Fruit fly (Drosophila melanogaster) whole organism, embryonic: Measurements from ENCODE around the gene BORCS6.

ENCODE experiments used
- CG10431 ChIP-seq: fragments of 200-800 bp; sonication (Bioruptor generic); optimal IDR thresholded peaks from 3 replicates; lab custom pipeline; 2018; ENCODE audit warnings: missing biosample characterization, mild to moderate bottlenecking, missing genetic modification characterization
- CG10565 ChIP-seq: fragments of 200-800 bp; sonication (Bioruptor generic); optimal IDR thresholded peaks from 3 replicates; lab custom pipeline; 2016; ENCODE audit warnings: missing biosample characterization, mild to moderate bottlenecking, missing genetic modification characterization
- CG11085 ChIP-seq: fragments of 200-800 bp; sonication (Bioruptor generic); IDR thresholded peaks from 2 replicates; pipeline ENCODE4 v1.3.6; 2022; ENCODE audit warnings: missing biosample characterization, missing genetic modification characterization
- CG11696 ChIP-seq: fragments of 200-800 bp; sonication (Bioruptor generic); IDR thresholded peaks from 2 replicates; pipeline ENCODE4 v1.3.6; 2022; ENCODE audit warnings: missing biosample characterization, missing genetic modification characterization
- CG12104 ChIP-seq: fragments of 200-800 bp; sonication (Bioruptor generic); optimal IDR thresholded peaks from 3 replicates; lab custom pipeline; 2016; ENCODE audit warnings: missing biosample characterization, missing genetic modification characterization
- CG12659 ChIP-seq: fragments of 200-800 bp; sonication (Bioruptor generic); optimal IDR thresholded peaks from 3 replicates; lab custom pipeline; 2017; ENCODE audit warnings: mild to moderate bottlenecking, missing biosample characterization, missing genetic modification reagents, missing genetic modification characterization
- CG1603 ChIP-seq: fragments of 200-800 bp; sonication (Bioruptor generic); optimal IDR thresholded peaks from 2 replicates; lab custom pipeline; 2019; ENCODE audit warnings: missing biosample characterization, mild to moderate bottlenecking, missing genetic modification characterization, moderate library complexity
- CG2199 ChIP-seq: fragments of 200-800 bp; sonication (Bioruptor generic); IDR thresholded peaks from 3 replicates; pipeline ENCODE4 v1.3.6; 2022; ENCODE audit warnings: missing biosample characterization, missing genetic modification characterization
- CG2202 ChIP-seq: fragments of 200-800 bp; sonication (Bioruptor generic); optimal IDR thresholded peaks from 2 replicates; lab custom pipeline; 2018; ENCODE audit warnings: missing biosample characterization, mild to moderate bottlenecking, missing genetic modification characterization
- CG31441 ChIP-seq: fragments of 200-800 bp; sonication (Bioruptor generic); IDR thresholded peaks from 2 replicates; pipeline ENCODE4 v1.3.6; 2022; ENCODE audit warnings: missing biosample characterization, missing genetic modification characterization
- CG43689 ChIP-seq: fragments of 200-800 bp; sonication (Bioruptor generic); IDR thresholded peaks from 2 replicates; pipeline ENCODE4 v1.3.6; 2022; ENCODE audit warnings: missing biosample characterization, missing genetic modification characterization
- CG6175 ChIP-seq: fragments of 200-800 bp; sonication (Bioruptor generic); IDR thresholded peaks from 3 replicates; pipeline ENCODE4 v1.3.6; 2022; ENCODE audit warnings: missing biosample characterization, missing genetic modification characterization
- CG7357 ChIP-seq: fragments of 200-800 bp; sonication (Bioruptor generic); IDR thresholded peaks from 3 replicates; pipeline ENCODE4 v1.3.6; 2022; ENCODE audit warnings: missing biosample characterization, missing genetic modification characterization
- CG7745 ChIP-seq: fragments of 200-800 bp; sonication (Bioruptor generic); optimal IDR thresholded peaks from 2 replicates; lab custom pipeline; 2018; ENCODE audit warnings: missing biosample characterization, mild to moderate bottlenecking, missing genetic modification characterization, moderate library complexity
- CG7987 ChIP-seq: fragments of 200-800 bp; sonication (Bioruptor generic); optimal IDR thresholded peaks from 2 replicates; lab custom pipeline; 2018; ENCODE audit warnings: missing biosample characterization, mild to moderate bottlenecking, missing genetic modification characterization, moderate library complexity
- CG8290 ChIP-seq, 3 experiments: fragments of 200-800 bp; sonication (Bioruptor generic); optimal IDR thresholded peaks; 2 replicates each; lab custom pipeline; 2016 to 2019; ENCODE audit warnings: missing biosample characterization in 3 of 3, missing genetic modification characterization in 3 of 3, mild to moderate bottlenecking in 2 of 3, moderate library complexity in 1 of 3
- CG9817 ChIP-seq: fragments of 200-800 bp; sonication (Bioruptor generic); optimal IDR thresholded peaks from 2 replicates; lab custom pipeline; 2018; ENCODE audit warnings: missing biosample characterization, mild to moderate bottlenecking, missing genetic modification characterization, moderate library complexity
- CHES-1-like ChIP-seq: fragments of 200-800 bp; sonication (Bioruptor generic); optimal IDR thresholded peaks from 2 replicates; lab custom pipeline; 2016; ENCODE audit warnings: missing biosample characterization, missing genetic modification characterization
- Dll ChIP-seq: fragments of 200-800 bp; sonication (Bioruptor generic); IDR thresholded peaks from 4 replicates; pipeline ENCODE4 v1.3.6; 2022; ENCODE audit warnings: missing biosample characterization, missing genetic modification characterization; ENCODE audit not compliant: partially characterized antibody
- Dp ChIP-seq: fragments of 200-800 bp; sonication (Bioruptor generic); optimal IDR thresholded peaks from 2 replicates; lab custom pipeline; 2018; ENCODE audit warnings: missing biosample characterization, mild to moderate bottlenecking, missing genetic modification characterization, moderate library complexity
- Med ChIP-seq: fragments of 200-800 bp; sonication (Bioruptor generic); peaks from one replicate; lab custom pipeline; 2016; ENCODE audit warnings: missing biosample characterization, missing genetic modification characterization, mild to moderate bottlenecking, inconsistent platforms, moderate library complexity
- Ravus ChIP-seq: fragments of 200-800 bp; sonication (Bioruptor generic); IDR thresholded peaks from 2 replicates; pipeline ENCODE4 v1.3.6; 2022; ENCODE audit warnings: missing biosample characterization, missing genetic modification characterization
- Xbp1 ChIP-seq: fragments of 200-800 bp; sonication (Bioruptor generic); optimal IDR thresholded peaks from 3 replicates; lab custom pipeline; 2016; ENCODE audit warnings: missing biosample characterization, mild to moderate bottlenecking, missing genetic modification characterization
- YL-1 ChIP-seq: fragments of 200-800 bp; sonication (Bioruptor generic); optimal IDR thresholded peaks from 3 replicates; lab custom pipeline; 2017; ENCODE audit warnings: missing biosample characterization, mild to moderate bottlenecking, missing genetic modification characterization
- bab2 ChIP-seq: fragments of 200-800 bp; sonication (Bioruptor generic); optimal IDR thresholded peaks from 2 replicates; lab custom pipeline; 2016; ENCODE audit warnings: missing biosample characterization, missing genetic modification characterization
- emc ChIP-seq: fragments of 200-800 bp; sonication (Bioruptor generic); optimal IDR thresholded peaks from 2 replicates; lab custom pipeline; 2016; ENCODE audit warnings: missing biosample characterization, missing genetic modification characterization
- ems ChIP-seq: fragments of 200-800 bp; sonication (Bioruptor generic); optimal IDR thresholded peaks from 3 replicates; lab custom pipeline; 2016; ENCODE audit warnings: missing biosample characterization, missing genetic modification characterization
- eyg ChIP-seq: fragments of 200-800 bp; sonication (Bioruptor generic); optimal IDR thresholded peaks from 3 replicates; lab custom pipeline; 2016; ENCODE audit warnings: missing biosample characterization, missing genetic modification characterization
- gcm2 ChIP-seq: fragments of 200-800 bp; sonication (Bioruptor generic); optimal IDR thresholded peaks from 2 replicates; lab custom pipeline; 2016; ENCODE audit warnings: missing biosample characterization, missing genetic modification characterization
- jing ChIP-seq: fragments of 200-800 bp; sonication (Bioruptor generic); optimal IDR thresholded peaks from 2 replicates; lab custom pipeline; 2018; ENCODE audit warnings: missing biosample characterization, mild to moderate bottlenecking, missing genetic modification characterization
- ken ChIP-seq: fragments of 200-800 bp; sonication (Bioruptor generic); IDR thresholded peaks from 3 replicates; pipeline ENCODE4 v1.3.6; 2022; ENCODE audit warnings: missing biosample characterization, missing genetic modification characterization
- knrl ChIP-seq: fragments of 200-800 bp; sonication (Bioruptor generic); IDR thresholded peaks from 3 replicates; pipeline ENCODE4 v1.3.6; 2022; ENCODE audit warnings: missing biosample characterization, missing genetic modification characterization; ENCODE audit not compliant: partially characterized antibody
- lab ChIP-seq: fragments of 200-800 bp; sonication (Bioruptor generic); optimal IDR thresholded peaks from 3 replicates; lab custom pipeline; 2017; ENCODE audit warnings: missing biosample characterization, missing genetic modification characterization, mild to moderate bottlenecking, moderate library complexity, missing genetic modification reagents
- lmd ChIP-seq: fragments of 200-800 bp; sonication (Bioruptor generic); IDR thresholded peaks from 2 replicates; pipeline ENCODE4 v1.3.6; 2022; ENCODE audit warnings: missing biosample characterization, missing genetic modification characterization
- nerfin-1 ChIP-seq: fragments of 200-800 bp; sonication (Bioruptor generic); optimal IDR thresholded peaks from 3 replicates; lab custom pipeline; 2019; ENCODE audit warnings: missing biosample characterization, mild to moderate bottlenecking, missing genetic modification characterization, moderate library complexity
- odd ChIP-seq: fragments of 200-800 bp; sonication (Bioruptor generic); optimal IDR thresholded peaks from 2 replicates; lab custom pipeline; 2017; ENCODE audit warnings: missing biosample characterization, mild to moderate bottlenecking, missing genetic modification characterization
- peb ChIP-seq: fragments of 200-800 bp; sonication (Bioruptor generic); IDR thresholded peaks from 2 replicates; pipeline ENCODE4 v1.3.6; 2022; ENCODE audit warnings: missing biosample characterization, missing genetic modification characterization
- pho ChIP-seq: fragments of 200-800 bp; sonication (Bioruptor generic); optimal IDR thresholded peaks from 2 replicates; lab custom pipeline; 2016; ENCODE audit warnings: missing biosample characterization, missing genetic modification characterization
- prd ChIP-seq, 3 experiments: fragments of >200 bp in 2 of 3; fragments of 200-800 bp in 1 of 3; sonication (Bioruptor generic) in 1 of 3; optimal IDR thresholded peaks in 2 of 3; IDR thresholded peaks in 1 of 3; 2 replicates in 2 of 3; 3 replicates in 1 of 3; pipeline versions ENCODE4 v1.3.6 to Lab custom; 2017 to 2022; ENCODE audit warnings: missing biosample characterization in 1 of 3, missing genetic modification characterization in 1 of 3
- pros ChIP-seq: fragments of 200-800 bp; sonication (Bioruptor generic); optimal IDR thresholded peaks from 3 replicates; lab custom pipeline; 2019; ENCODE audit warnings: missing biosample characterization, mild to moderate bottlenecking, missing genetic modification characterization, moderate library complexity
- ranshi ChIP-seq: fragments of 200-800 bp; sonication (Bioruptor generic); IDR thresholded peaks from 2 replicates; pipeline ENCODE4 v1.3.6; 2022; ENCODE audit warnings: missing biosample characterization, missing genetic modification characterization
- ro ChIP-seq: fragments of 200-800 bp; sonication (Bioruptor generic); IDR thresholded peaks from 2 replicates; pipeline ENCODE4 v1.3.6; 2022; ENCODE audit warnings: missing biosample characterization, missing genetic modification characterization
- sens ChIP-seq: fragments of 200-800 bp; sonication (Bioruptor generic); peaks from one replicate; lab custom pipeline; 2016; ENCODE audit warnings: missing biosample characterization, missing genetic modification characterization
- tna ChIP-seq: fragments of 200-800 bp; sonication (Bioruptor generic); IDR thresholded peaks from 2 replicates; pipeline ENCODE4 v1.3.6; 2022; ENCODE audit warnings: missing biosample characterization, missing genetic modification characterization; ENCODE audit not compliant: partially characterized antibody
- tx ChIP-seq: fragments of 200-800 bp; sonication (Bioruptor generic); optimal IDR thresholded peaks from 2 replicates; lab custom pipeline; 2016; ENCODE audit warnings: missing biosample characterization, missing genetic modification characterization
- unc-4 ChIP-seq: fragments of 200-800 bp; sonication (Bioruptor generic); IDR thresholded peaks from 2 replicates; pipeline ENCODE4 v1.3.6; 2022; ENCODE audit warnings: missing biosample characterization, missing genetic modification characterization; ENCODE audit not compliant: partially characterized antibody
- wdn ChIP-seq: fragments of 200-800 bp; sonication (Bioruptor generic); IDR thresholded peaks from 2 replicates; pipeline ENCODE4 v1.3.6; 2022; ENCODE audit warnings: missing biosample characterization, missing genetic modification characterization
- zfh2 ChIP-seq: fragments of 200-800 bp; sonication (Bioruptor generic); optimal IDR thresholded peaks from 2 replicates; lab custom pipeline; 2016; ENCODE audit warnings: missing biosample characterization, missing genetic modification characterization

BORCS6 gene

dm6 chr3L:505782-506408, 34.8 kb upstream of the BORCS6 start (continued):
- TF ChIP-seq pho (GFP tag; lab: Kevin White, UChicago) (peak; percentile 58), CG10565 (GFP tag; lab: Kevin White, UChicago) (no peak), Med (GFP tag; lab: Kevin White, UChicago) (peak; percentile 97), lab (peak; percentile 74), CG7745 (tag; lab: Kevin White, UChicago) (no peak), Dll (GFP tag; lab: Robert Waterston, UW) (no peak), emc (GFP tag; lab: Kevin White, UChicago) (peak; percentile 64), CG12104 (GFP tag; lab: Kevin White, UChicago) (peak; percentile 32), pros (no peak), tna (0 out of 2 replicates have a peak, but pooled peaks have one; percentile 7), lmd (GFP tag; lab: Robert Waterston, UW) (peak; percentile 79), zfh2 (GFP tag; lab: Kevin White, UChicago) (peak; percentile 56), CG11696 (peak; percentile 49; the same call in 1 of the 2 replicates), bab2 (peak; percentile 86), CG7987 (GFP tag; lab: Kevin White, UChicago) (peak; percentile 79), tx (GFP tag; lab: Kevin White, UChicago) (peak; percentile 69), CG31441 (GFP tag; lab: Robert Waterston, UW) (peak; percentile 44), prd (optimal IDR thresholded peaks at IDR 0.05; lab: Kevin White, UChicago) (no peak), prd (GFP tag; IDR thresholded peaks at IDR 0.05; lab: Robert Waterston, UW) (peak; percentile 69; the same call in 2 of the 3 replicates), Xbp1 (peak; percentile 91), CG2202 (tag; lab: Kevin White, UChicago) (no peak), CG1603 (tag; lab: Kevin White, UChicago) (peak; percentile 76), CG10431 (GFP tag; lab: Kevin White, UChicago) (peak; percentile 7), ro (GFP tag; lab: Robert Waterston, UW) (0 out of 2 replicates have a peak, but pooled peaks have one; percentile 47), CG8290 (GFP tag; optimal IDR thresholded peaks at IDR 0.05; lab: Kevin White, UChicago) (peak; percentile 81), CG8290 (tag; optimal IDR thresholded peaks at IDR 0.05; lab: Kevin White, UChicago) (peak; percentile 23 to 93), wdn (GFP tag; lab: Robert Waterston, UW) (peak; percentile 23; the same call in 1 of the 2 replicates), CG11085 (GFP tag; lab: Robert Waterston, UW) (peak; percentile 71), CG7357 (peak; percentile 46; the same call in 1 of the 3 replicates), unc-4 (GFP tag; lab: Robert Waterston, UW) (no peak), ems (peak; percentile 53), CHES-1-like (GFP tag; lab: Kevin White, UChicago) (peak; percentile 73), Dp (GFP tag; lab: Kevin White, UChicago) (no peak), ken (GFP tag; lab: Robert Waterston, UW) (peak; percentile 84), sens (GFP tag; lab: Kevin White, UChicago) (peak; percentile 94), knrl (GFP tag; lab: Robert Waterston, UW) (peak; percentile 15; the same call in 1 of the 3 replicates), ranshi (peak; percentile 77; the same call in 1 of the 2 replicates), odd (GFP tag; lab: Kevin White, UChicago) (peak; percentile 25), CG9817 (peak; percentile 81), Ravus (GFP tag; lab: Robert Waterston, UW) (no peak; the same call in 1 of the 2 replicates), gcm2 (GFP tag; lab: Kevin White, UChicago) (peak; percentile 59), jing (GFP tag; lab: Kevin White, UChicago) (no peak), YL-1 (GFP tag; lab: Kevin White, UChicago) (no peak), CG12659 (GFP tag; lab: Kevin White, UChicago) (peak; percentile 64), CG43689 (GFP tag; lab: Robert Waterston, UW) (no peak), CG2199 (peak; percentile 93), nerfin-1 (tag; lab: Kevin White, UChicago) (no peak), peb (GFP tag; lab: Robert Waterston, UW) (no peak), eyg (GFP tag; lab: Kevin White, UChicago) (peak; percentile 61), CG6175 (peak; percentile 65; the same call in 2 of the 3 replicates)
